Worm (Caenorhabditis elegans) whole organism, late embryonic: Measurements from ENCODE around the gene H02F09.3.

ENCODE experiments used
- F13H6.1 ChIP-seq: sonication (generic microtip); optimal IDR thresholded peaks from 2 replicates; lab custom pipeline; 2016; ENCODE audit warnings: missing genetic modification characterization, missing compliant biosample characterization
- K02D7.2 ChIP-seq: sonication (generic microtip); optimal IDR thresholded peaks from 2 replicates; lab custom pipeline; 2017; ENCODE audit warnings: mild to moderate bottlenecking, missing genetic modification characterization, missing compliant biosample characterization
- K09A11.1 ChIP-seq: sonication (generic microtip); optimal IDR thresholded peaks from 2 replicates; lab custom pipeline; 2017; ENCODE audit warnings: antibody characterized with exemption, mild to moderate bottlenecking, missing genetic modification characterization, missing compliant biosample characterization; ENCODE audit not compliant: insufficient read depth
- Y22D7AL.16 ChIP-seq: sonication (generic microtip); optimal IDR thresholded peaks from 2 replicates; lab custom pipeline; 2016; ENCODE audit warnings: missing genetic modification characterization, missing compliant biosample characterization
- ama-1 ChIP-seq: fragments of 150-350 bp; optimal IDR thresholded peaks from 2 replicates; lab custom pipeline; 2014
- ceh-14 ChIP-seq: sonication (generic microtip); optimal IDR thresholded peaks from 2 replicates; lab custom pipeline; 2016; ENCODE audit warnings: missing genotype, missing genetic modification characterization, missing compliant biosample characterization
- ceh-18 ChIP-seq: sonication (generic microtip); optimal IDR thresholded peaks from 2 replicates; lab custom pipeline; 2016; ENCODE audit warnings: missing genetic modification characterization, missing compliant biosample characterization
- ceh-2 ChIP-seq: sonication (generic microtip); optimal IDR thresholded peaks from 2 replicates; lab custom pipeline; 2016; ENCODE audit warnings: missing genotype, missing genetic modification characterization, missing compliant biosample characterization
- ceh-22 ChIP-seq: sonication (generic microtip); optimal IDR thresholded peaks from 2 replicates; lab custom pipeline; 2017; ENCODE audit warnings: missing biosample characterization, missing genetic modification characterization
- ceh-24 ChIP-seq: sonication (generic microtip); optimal IDR thresholded peaks from 2 replicates; lab custom pipeline; 2016; ENCODE audit warnings: mild to moderate bottlenecking, missing genetic modification characterization, missing compliant biosample characterization
- ceh-31 ChIP-seq: sonication (generic microtip); optimal IDR thresholded peaks from 2 replicates; lab custom pipeline; 2016; ENCODE audit warnings: missing genetic modification characterization, missing compliant biosample characterization
- ceh-48 ChIP-seq: sonication (generic microtip); optimal IDR thresholded peaks from 2 replicates; lab custom pipeline; 2016; ENCODE audit warnings: missing genetic modification characterization, inconsistent platforms, missing compliant biosample characterization
- che-1 ChIP-seq: sonication (generic microtip); optimal IDR thresholded peaks from 2 replicates; lab custom pipeline; 2016; ENCODE audit warnings: mild to moderate bottlenecking, missing genetic modification characterization, missing compliant biosample characterization
- ets-4 ChIP-seq: sonication (generic microtip); optimal IDR thresholded peaks from 2 replicates; lab custom pipeline; 2016; ENCODE audit warnings: missing genetic modification characterization, missing compliant biosample characterization
- eyg-1 ChIP-seq: sonication (generic microtip); optimal IDR thresholded peaks from 2 replicates; lab custom pipeline; 2016; ENCODE audit warnings: missing genotype, missing genetic modification characterization, missing compliant biosample characterization
- gmeb-2 ChIP-seq: sonication (generic microtip); optimal IDR thresholded peaks from 2 replicates; lab custom pipeline; 2016; ENCODE audit warnings: missing genetic modification characterization, inconsistent platforms, missing compliant biosample characterization
- hlh-30 ChIP-seq: sonication (generic microtip); optimal IDR thresholded peaks from 2 replicates; lab custom pipeline; 2017; ENCODE audit warnings: antibody characterized with exemption, missing genetic modification characterization, missing compliant biosample characterization; ENCODE audit not compliant: insufficient read depth
- hlh-6 ChIP-seq: sonication (generic microtip); optimal IDR thresholded peaks from 2 replicates; lab custom pipeline; 2016; ENCODE audit warnings: missing genotype, missing genetic modification characterization, missing compliant biosample characterization
- lim-6 ChIP-seq: sonication (generic microtip); optimal IDR thresholded peaks from 2 replicates; lab custom pipeline; 2016; ENCODE audit warnings: missing genetic modification characterization, missing compliant biosample characterization
- mec-3 ChIP-seq: sonication (generic microtip); optimal IDR thresholded peaks from 2 replicates; lab custom pipeline; 2016; ENCODE audit warnings: borderline replicate concordance, missing genetic modification characterization, missing compliant biosample characterization
- nhr-232 ChIP-seq: sonication (generic microtip); optimal IDR thresholded peaks from 2 replicates; lab custom pipeline; 2016; ENCODE audit warnings: missing genetic modification characterization, missing compliant biosample characterization
- odd-2 ChIP-seq: sonication (generic microtip); optimal IDR thresholded peaks from 2 replicates; lab custom pipeline; 2017; ENCODE audit warnings: antibody characterized with exemption, mild to moderate bottlenecking, missing genetic modification characterization, missing compliant biosample characterization
- pag-3 ChIP-seq: sonication (generic microtip); optimal IDR thresholded peaks from 2 replicates; lab custom pipeline; 2016; ENCODE audit warnings: missing compliant biosample characterization, missing genetic modification characterization, borderline replicate concordance
- pat-9 ChIP-seq: fragments of 200-800 bp; sonication (Bioruptor generic); optimal IDR thresholded peaks from 2 replicates; lab custom pipeline; 2018; ENCODE audit warnings: mild to moderate bottlenecking, missing genetic modification characterization, moderate library complexity, missing compliant biosample characterization
- pax-1 ChIP-seq: fragments of 150-350 bp; optimal IDR thresholded peaks from 2 replicates; lab custom pipeline; 2014; ENCODE audit warnings: missing biosample characterization, missing genetic modification characterization
- pha-4 ChIP-seq: fragments of 150-350 bp; optimal IDR thresholded peaks from 2 replicates; lab custom pipeline; 2018; ENCODE audit warnings: missing biosample characterization, missing genetic modification reagents, missing genetic modification characterization
- pros-1 ChIP-seq: fragments of 150-350 bp; optimal IDR thresholded peaks from 2 replicates; lab custom pipeline; 2014; ENCODE audit warnings: missing biosample characterization, missing genetic modification reagents, missing genetic modification characterization
- rnt-1 ChIP-seq: sonication (generic microtip); optimal IDR thresholded peaks from 2 replicates; lab custom pipeline; 2016; ENCODE audit warnings: missing genetic modification characterization, missing compliant biosample characterization
- sox-4 ChIP-seq: sonication (generic microtip); optimal IDR thresholded peaks from 2 replicates; lab custom pipeline; 2017; ENCODE audit warnings: mild to moderate bottlenecking, missing genetic modification characterization, inconsistent platforms, missing compliant biosample characterization
- tbx-2 ChIP-seq: sonication (generic microtip); optimal IDR thresholded peaks from 2 replicates; lab custom pipeline; 2016; ENCODE audit warnings: missing genetic modification characterization, missing compliant biosample characterization
- tbx-7 ChIP-seq: sonication (generic microtip); optimal IDR thresholded peaks from 2 replicates; lab custom pipeline; 2016; ENCODE audit warnings: missing genotype, missing genetic modification characterization, missing compliant biosample characterization
- ttx-3 ChIP-seq: sonication (generic microtip); optimal IDR thresholded peaks from 2 replicates; lab custom pipeline; 2016; ENCODE audit warnings: missing genetic modification reagents, missing genetic modification characterization, missing compliant biosample characterization
- unc-3 ChIP-seq, 2 experiments: fragments of 200-800 bp in 1 of 2; sonication (Bioruptor generic) in 1 of 2; sonication (generic microtip) in 1 of 2; conservative IDR thresholded peaks in 1 of 2; optimal IDR thresholded peaks in 1 of 2; 2 replicates each; pipeline versions ENCODE4 v1.3.6 to Lab custom; 2016 to 2022; ENCODE audit warnings: missing compliant biosample characterization in 2 of 2, missing genetic modification characterization in 2 of 2, missing genetic modification reagents in 1 of 2
- unc-42 ChIP-seq: sonication (generic microtip); optimal IDR thresholded peaks from 2 replicates; lab custom pipeline; 2016; ENCODE audit warnings: missing genotype, missing genetic modification characterization, missing compliant biosample characterization
- unc-55 ChIP-seq: sonication (generic microtip); optimal IDR thresholded peaks from 2 replicates; lab custom pipeline; 2017; ENCODE audit warnings: missing biosample characterization, missing genetic modification reagents, missing genetic modification characterization

The H02F09.3 gene

ce11 chrX:1599294-1599693 lies 30.8 kb downstream of the H02F09.3 start:
- TF ChIP-seq ets-4 (tag; lab: Kevin White, UChicago) (no peak), ceh-24 (tag; lab: Kevin White, UChicago) (no peak), ama-1 (lab: Kevin White, UChicago) (no peak), unc-42 (tag; lab: Kevin White, UChicago) (peak; percentile 83)

- TF ChIP-seq unc-55 (GFP tag; lab: Kevin White, UChicago): no peak
- TF ChIP-seq nhr-232 (tag; lab: Kevin White, UChicago): no peak
- peak; percentile 68 for TF ChIP-seq unc-42 (tag; lab: Kevin White, UChicago)
- peak; percentile 40 for TF ChIP-seq ceh-31 (tag; lab: Kevin White, UChicago)
- peak; percentile 15 for TF ChIP-seq ceh-14 (tag; lab: Kevin White, UChicago)
Measured at ce11 chrX:1601563-1601962, 33.1 kb downstream of the H02F09.3 start.

ce11 chrX:1602548-1602947 lies 34.1 kb downstream of the H02F09.3 start:
- TF ChIP-seq hlh-6 (tag; lab: Kevin White, UChicago) (peak; percentile 57), Y22D7AL.16 (tag; lab: Kevin White, UChicago) (no peak), K02D7.2 (tag; lab: Kevin White, UChicago) (peak; percentile 8)
- TF ChIP-seq, all 69 proteins: peak for 2

DNA sequence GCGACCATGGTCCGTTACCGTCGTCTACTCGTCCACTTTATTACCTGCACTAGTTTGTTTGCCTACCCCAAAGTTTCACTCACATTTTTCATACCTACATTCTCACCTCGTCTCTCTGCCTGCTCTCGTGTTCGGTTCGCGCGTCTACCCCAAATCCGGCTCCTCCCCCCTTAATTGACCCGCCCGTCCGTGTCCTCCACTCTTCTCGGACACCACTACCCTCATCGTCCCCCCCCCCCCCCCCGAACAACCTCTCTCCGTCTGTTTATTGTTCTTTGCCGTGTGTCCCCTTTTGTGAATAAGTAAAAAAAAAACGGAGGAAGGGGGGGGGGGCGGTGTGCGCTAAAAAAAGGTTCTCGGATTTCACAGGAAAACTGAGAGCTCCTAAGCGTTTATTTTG lies 34.5 kb downstream of the H02F09.3 start:
- TF ChIP-seq che-1 (tag; lab: Kevin White, UChicago) (peak; percentile 2), nhr-232 (tag; lab: Kevin White, UChicago) (no peak)

DNA sequence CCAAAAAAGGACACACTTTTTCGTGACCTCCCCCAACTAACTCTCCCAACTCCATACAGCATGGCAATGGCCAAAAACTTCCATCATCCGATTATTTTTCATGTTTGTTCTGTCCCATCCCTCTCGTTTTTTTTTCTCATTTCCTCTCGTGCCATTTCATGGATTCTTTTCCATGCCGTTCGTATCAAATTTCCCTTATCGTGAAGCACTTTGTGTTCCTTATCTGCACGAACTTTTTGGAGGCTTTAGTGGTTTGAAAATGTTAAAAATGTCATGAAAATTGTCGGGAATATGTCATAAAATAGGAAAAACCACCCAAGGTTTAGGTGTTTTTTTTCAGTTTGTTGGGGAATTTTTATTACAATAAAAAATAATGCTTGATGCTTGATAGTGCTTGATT lies 35.2 kb downstream of the H02F09.3 start:
- TF ChIP-seq hlh-30 (tag; lab: Kevin White, UChicago) (no peak), mec-3 (no peak), rnt-1 (tag; lab: Kevin White, UChicago) (no peak), ceh-2 (tag; lab: Kevin White, UChicago) (no peak), ceh-22 (tag; lab: Kevin White, UChicago) (no peak), lim-6 (tag; lab: Kevin White, UChicago) (no peak), sox-4 (tag; lab: Kevin White, UChicago) (no peak), pros-1 (no peak), ceh-48 (no peak), tbx-2 (tag; lab: Kevin White, UChicago) (no peak), eyg-1 (no peak), pha-4 (tag; lab: Kevin White, UChicago) (no peak)

- TF ChIP-seq odd-2 (tag; lab: Kevin White, UChicago) (no peak), K02D7.2 (tag; lab: Kevin White, UChicago) (no peak), F13H6.1 (tag; lab: Kevin White, UChicago) (no peak), ceh-14 (tag; lab: Kevin White, UChicago) (no peak), tbx-7 (tag; lab: Kevin White, UChicago) (no peak), unc-3 (GFP tag; conservative IDR thresholded peaks at IDR 0.05; lab: Robert Waterston, UW) (no peak), unc-3 (tag; optimal IDR thresholded peaks at IDR 0.05; lab: Kevin White, UChicago) (no peak), pat-9 (tag; lab: Kevin White, UChicago) (no peak), ceh-18 (no peak), hlh-30 (tag; lab: Kevin White, UChicago) (no peak), pag-3 (tag; lab: Kevin White, UChicago) (no peak), gmeb-2 (no peak), ets-4 (tag; lab: Kevin White, UChicago) (no peak), mec-3 (no peak), K09A11.1 (tag; lab: Kevin White, UChicago) (no peak), ttx-3 (tag; lab: Kevin White, UChicago) (no peak), pax-1 (tag; lab: Kevin White, UChicago) (no peak)
Measured at ce11 chrX:1604606-1605005, 36.1 kb downstream of the H02F09.3 start, which contains the start of gene H11E01.3. H11E01.3 (plus strand) TSS chrX:1604906.
